Fruit fly (Drosophila melanogaster) whole organism, embryonic: Measurements from ENCODE around the gene CG16753.

Experiments used
- CG10654 ChIP-seq: fragments of 200-800 bp; sonication (Bioruptor generic); optimal IDR thresholded peaks from 2 replicates; lab custom pipeline; 2016; ENCODE audit warnings: missing biosample characterization, missing genetic modification characterization
- CG12299 ChIP-seq: fragments of 200-800 bp; sonication (Bioruptor generic); optimal IDR thresholded peaks from 2 replicates; lab custom pipeline; 2018; ENCODE audit warnings: missing biosample characterization, mild to moderate bottlenecking, missing genetic modification characterization
- CG1233 ChIP-seq: fragments of 200-800 bp; sonication (Bioruptor generic); optimal IDR thresholded peaks from 4 replicates; lab custom pipeline; 2018; ENCODE audit warnings: missing biosample characterization, mild to moderate bottlenecking, missing genetic modification characterization
- CG13775 ChIP-seq: fragments of 200-800 bp; sonication (Bioruptor generic); optimal IDR thresholded peaks from 3 replicates; lab custom pipeline; 2017; ENCODE audit warnings: missing biosample characterization, mild to moderate bottlenecking, missing genetic modification characterization
- CG14710 ChIP-seq: fragments of 200-800 bp; sonication (Bioruptor generic); optimal IDR thresholded peaks from 3 replicates; lab custom pipeline; 2019; ENCODE audit warnings: missing biosample characterization, mild to moderate bottlenecking, missing genetic modification characterization, moderate library complexity
- CG1603 ChIP-seq: fragments of 200-800 bp; sonication (Bioruptor generic); optimal IDR thresholded peaks from 2 replicates; lab custom pipeline; 2019; ENCODE audit warnings: missing biosample characterization, mild to moderate bottlenecking, missing genetic modification characterization, moderate library complexity
- CG16863 ChIP-seq: fragments of 200-800 bp; sonication (Bioruptor generic); optimal IDR thresholded peaks from 3 replicates; lab custom pipeline; 2016; ENCODE audit warnings: missing biosample characterization, missing genetic modification characterization
- CG2712 ChIP-seq: fragments of 200-800 bp; optimal IDR thresholded peaks from 3 replicates; lab custom pipeline; 2019; ENCODE audit warnings: missing biosample characterization, mild to moderate bottlenecking, missing genetic modification characterization, moderate library complexity
- CG32532 ChIP-seq: fragments of 200-800 bp; sonication (Bioruptor generic); IDR thresholded peaks from 2 replicates; pipeline ENCODE4 v1.3.6; 2022; ENCODE audit warnings: missing biosample characterization, missing genetic modification characterization
- CG34422 ChIP-seq: fragments of 200-800 bp; sonication (Bioruptor generic); IDR thresholded peaks from 3 replicates; pipeline ENCODE4 v1.3.6; 2022; ENCODE audit warnings: missing biosample characterization, missing genetic modification characterization
- CG5245 ChIP-seq: fragments of 200-800 bp; sonication (Bioruptor generic); optimal IDR thresholded peaks from 3 replicates; lab custom pipeline; 2016; ENCODE audit warnings: missing biosample characterization, missing genetic modification characterization
- CG6689 ChIP-seq: fragments of 200-800 bp; sonication (Bioruptor generic); IDR thresholded peaks from 2 replicates; pipeline ENCODE4 v1.3.6; 2022; ENCODE audit warnings: missing biosample characterization, missing genetic modification characterization
- CG6791 ChIP-seq: fragments of 200-800 bp; sonication (Bioruptor generic); IDR thresholded peaks from 3 replicates; pipeline ENCODE4 v1.3.6; 2022; ENCODE audit warnings: missing biosample characterization, missing genetic modification characterization; ENCODE audit not compliant: partially characterized antibody
- CG8089 ChIP-seq: fragments of 200-800 bp; sonication (Bioruptor generic); optimal IDR thresholded peaks from 3 replicates; lab custom pipeline; 2016; ENCODE audit warnings: missing biosample characterization, missing genetic modification characterization
- CG8924 ChIP-seq: fragments of 200-800 bp; optimal IDR thresholded peaks from 3 replicates; lab custom pipeline; 2019; ENCODE audit warnings: missing biosample characterization, mild to moderate bottlenecking, missing genetic modification characterization, moderate library complexity
- CG9437 ChIP-seq: fragments of 200-800 bp; sonication (Bioruptor generic); optimal IDR thresholded peaks from 2 replicates; lab custom pipeline; 2018; ENCODE audit warnings: missing biosample characterization, mild to moderate bottlenecking, missing genetic modification characterization
- CG9817 ChIP-seq: fragments of 200-800 bp; sonication (Bioruptor generic); optimal IDR thresholded peaks from 2 replicates; lab custom pipeline; 2018; ENCODE audit warnings: missing biosample characterization, mild to moderate bottlenecking, missing genetic modification characterization, moderate library complexity
- Chrac-16 ChIP-seq: fragments of 200-800 bp; sonication (Bioruptor generic); optimal IDR thresholded peaks from 3 replicates; lab custom pipeline; 2016; ENCODE audit warnings: missing biosample characterization, missing genetic modification characterization
- CrebB ChIP-seq: fragments of 200-800 bp; sonication (Bioruptor generic); optimal IDR thresholded peaks from 3 replicates; lab custom pipeline; 2018; ENCODE audit warnings: missing biosample characterization, mild to moderate bottlenecking, missing genetic modification characterization
- Dad ChIP-seq: fragments of 200-800 bp; sonication (Bioruptor generic); optimal IDR thresholded peaks from 3 replicates; lab custom pipeline; 2016; ENCODE audit warnings: missing biosample characterization, missing genetic modification characterization
- Dbx ChIP-seq: fragments of 200-800 bp; sonication (Bioruptor generic); IDR thresholded peaks from 3 replicates; pipeline ENCODE4 v1.3.6; 2022; ENCODE audit warnings: missing biosample characterization, missing genetic modification characterization
- Deaf1 ChIP-seq: fragments of 200-800 bp; optimal IDR thresholded peaks from 3 replicates; lab custom pipeline; 2019; ENCODE audit warnings: missing biosample characterization, mild to moderate bottlenecking, missing genetic modification characterization, moderate library complexity
- Doc3 ChIP-seq: fragments of 200-800 bp; sonication (Bioruptor generic); IDR thresholded peaks from 3 replicates; pipeline ENCODE4 v1.3.6; 2022; ENCODE audit warnings: missing biosample characterization, missing genetic modification characterization; ENCODE audit not compliant: partially characterized antibody
- ERR ChIP-seq: fragments of 200-800 bp; sonication (Bioruptor generic); optimal IDR thresholded peaks from 2 replicates; lab custom pipeline; 2016; ENCODE audit warnings: missing biosample characterization, missing genetic modification characterization
- Elba2 ChIP-seq: fragments of 200-800 bp; sonication (Bioruptor generic); optimal IDR thresholded peaks from 3 replicates; lab custom pipeline; 2016; ENCODE audit warnings: missing biosample characterization, missing genetic modification characterization
- Hmr ChIP-seq: fragments of 200-800 bp; sonication (Bioruptor generic); optimal IDR thresholded peaks from 3 replicates; lab custom pipeline; 2017; ENCODE audit warnings: mild to moderate bottlenecking, missing biosample characterization, missing genetic modification reagents, missing genetic modification characterization
- Hr78 ChIP-seq, 2 experiments: fragments of 200-800 bp in 1 of 2; fragments of >200 bp in 1 of 2; sonication (Bioruptor generic) in 1 of 2; optimal IDR thresholded peaks; 2 replicates each; lab custom pipeline; 2017 to 2019; ENCODE audit warnings: missing biosample characterization in 2 of 2, missing genetic modification characterization in 2 of 2, mild to moderate bottlenecking in 1 of 2, moderate library complexity in 1 of 2
- NFAT ChIP-seq: fragments of 200-800 bp; sonication (Bioruptor generic); IDR thresholded peaks from 2 replicates; pipeline ENCODE4 v1.3.6; 2022; ENCODE audit warnings: missing biosample characterization, missing genetic modification characterization
- Optix ChIP-seq: fragments of 200-800 bp; sonication (Bioruptor generic); IDR thresholded peaks from 3 replicates; pipeline ENCODE4 v1.3.6; 2022; ENCODE audit warnings: missing biosample characterization, missing genetic modification characterization
- Ravus ChIP-seq: fragments of 200-800 bp; sonication (Bioruptor generic); IDR thresholded peaks from 2 replicates; pipeline ENCODE4 v1.3.6; 2022; ENCODE audit warnings: missing biosample characterization, missing genetic modification characterization
- Vsx1 ChIP-seq: fragments of 200-800 bp; sonication (Bioruptor generic); optimal IDR thresholded peaks from 2 replicates; lab custom pipeline; 2017; ENCODE audit warnings: missing biosample characterization, mild to moderate bottlenecking, missing genetic modification characterization, missing genetic modification reagents
- al ChIP-seq: fragments of 200-800 bp; sonication (Bioruptor generic); IDR thresholded peaks from 2 replicates; pipeline ENCODE4 v1.3.6; 2022; ENCODE audit warnings: missing biosample characterization, missing genetic modification characterization
- ara ChIP-seq: fragments of 200-800 bp; sonication (Bioruptor generic); IDR thresholded peaks from 2 replicates; pipeline ENCODE4 v1.3.6; 2022; ENCODE audit warnings: missing biosample characterization, missing genetic modification characterization
- cas ChIP-seq: fragments of 200-800 bp; sonication (Bioruptor generic); IDR thresholded peaks from 2 replicates; pipeline ENCODE4 v1.3.6; 2022; ENCODE audit warnings: missing biosample characterization, missing genetic modification characterization
- esg ChIP-seq: fragments of 200-800 bp; sonication (Bioruptor generic); conservative IDR thresholded peaks from 2 replicates; pipeline ENCODE4 v1.3.6; 2022; ENCODE audit warnings: missing biosample characterization, missing genetic modification characterization
- fd102C ChIP-seq: fragments of 200-800 bp; sonication (Bioruptor generic); optimal IDR thresholded peaks from 2 replicates; lab custom pipeline; 2018; ENCODE audit warnings: missing biosample characterization, mild to moderate bottlenecking, missing genetic modification characterization, moderate library complexity
- hkb ChIP-seq, 2 experiments: fragments of 200-800 bp in 1 of 2; fragments of >200 bp in 1 of 2; sonication (Bioruptor generic) in 1 of 2; IDR thresholded peaks in 1 of 2; optimal IDR thresholded peaks in 1 of 2; 2 replicates each; pipeline versions ENCODE4 v1.3.6 to Lab custom; 2017 to 2022; ENCODE audit warnings: missing biosample characterization in 1 of 2, missing genetic modification characterization in 1 of 2
- kay ChIP-seq: fragments of 200-800 bp; sonication (Bioruptor generic); optimal IDR thresholded peaks from 2 replicates; lab custom pipeline; 2016; ENCODE audit warnings: missing biosample characterization, missing genetic modification characterization
- maf-S ChIP-seq: fragments of 200-800 bp; sonication (Bioruptor generic); optimal IDR thresholded peaks from 2 replicates; lab custom pipeline; 2016; ENCODE audit warnings: missing biosample characterization, missing genetic modification characterization
- mirr ChIP-seq: fragments of 200-800 bp; sonication (Bioruptor generic); optimal IDR thresholded peaks from 3 replicates; lab custom pipeline; 2018; ENCODE audit warnings: missing biosample characterization, mild to moderate bottlenecking, missing genetic modification characterization
- nerfin-1 ChIP-seq: fragments of 200-800 bp; sonication (Bioruptor generic); optimal IDR thresholded peaks from 3 replicates; lab custom pipeline; 2019; ENCODE audit warnings: missing biosample characterization, mild to moderate bottlenecking, missing genetic modification characterization, moderate library complexity
- p53 ChIP-seq: fragments of 200-800 bp; sonication (Bioruptor generic); optimal IDR thresholded peaks from 2 replicates; lab custom pipeline; 2016; ENCODE audit warnings: missing biosample characterization, missing genetic modification characterization
- row ChIP-seq: fragments of 200-800 bp; sonication (Bioruptor generic); IDR thresholded peaks from 3 replicates; pipeline ENCODE4 v1.3.6; 2022; ENCODE audit warnings: missing biosample characterization, missing genetic modification characterization
- run ChIP-seq: fragments of 200-800 bp; sonication (Bioruptor generic); optimal IDR thresholded peaks from 3 replicates; lab custom pipeline; 2018; ENCODE audit warnings: missing biosample characterization, mild to moderate bottlenecking, missing genetic modification characterization
- sim ChIP-seq: fragments of 200-800 bp; sonication (Bioruptor generic); IDR thresholded peaks from 2 replicates; pipeline ENCODE4 v1.3.6; 2022; ENCODE audit warnings: missing biosample characterization, missing genetic modification characterization
- slbo ChIP-seq: fragments of 200-800 bp; sonication (Bioruptor generic); IDR thresholded peaks from 2 replicates; pipeline ENCODE4 v1.3.6; 2022; ENCODE audit warnings: missing biosample characterization, missing genetic modification characterization
- vvl ChIP-seq: fragments of 200-800 bp; sonication (Bioruptor generic); IDR thresholded peaks from 2 replicates; pipeline ENCODE4 v1.3.6; 2022; ENCODE audit warnings: missing biosample characterization, missing genetic modification characterization

Gene CG16753

dm6 chr3L:3080084-3080994 is 25.5 kb downstream of the CG16753 start (continued):
- TF ChIP-seq CrebB (tag; lab: Kevin White, UChicago) (no peak), Deaf1 (tag; lab: Kevin White, UChicago) (no peak), esg (no peak), cas (GFP tag; lab: Robert Waterston, UW) (no peak), al (GFP tag; lab: Robert Waterston, UW) (no peak), CG9437 (no peak), Doc3 (no peak), CG5245 (GFP tag; lab: Kevin White, UChicago) (no peak), CG32532 (peak; percentile 56; the same call in 1 of the 2 replicates), Hr78 (GFP tag; optimal IDR thresholded peaks at IDR 0.05; lab: Kevin White, UChicago) (peak in 1 of 2 experiments; percentile 89), CG2712 (peak; percentile 18), mirr (GFP tag; lab: Kevin White, UChicago) (peak; percentile 95), CG16863 (GFP tag; lab: Kevin White, UChicago) (no peak), sim (GFP tag; lab: Robert Waterston, UW) (no peak), run (tag; lab: Kevin White, UChicago) (peak; percentile 86), NFAT (GFP tag; lab: Robert Waterston, UW) (0 out of 2 replicates have a peak, but pooled peaks have one; percentile 19), ara (GFP tag; lab: Robert Waterston, UW) (no peak), CG1233 (GFP tag; lab: Kevin White, UChicago) (peak; percentile 7), CG1603 (tag; lab: Kevin White, UChicago) (peak; percentile 30), Dbx (GFP tag; lab: Robert Waterston, UW) (peak; percentile 27; the same call in 1 of the 3 replicates), row (GFP tag; lab: Robert Waterston, UW) (no peak), CG12299 (no peak), vvl (GFP tag; lab: Robert Waterston, UW) (peak; percentile 62; the same call in 1 of the 2 replicates), CG13775 (GFP tag; lab: Kevin White, UChicago) (no peak)

- peak; percentile 99 for TF ChIP-seq Hmr
- peak; percentile 96 for TF ChIP-seq Vsx1 (GFP tag; lab: Kevin White, UChicago)
- TF ChIP-seq slbo (GFP tag; lab: Robert Waterston, UW) = peak; percentile 99
- peak; percentile 97 for TF ChIP-seq CG9817 (tag; lab: Kevin White, UChicago)
- TF ChIP-seq p53 (GFP tag; lab: Kevin White, UChicago) = peak; percentile 90
- peak; percentile 95 for TF ChIP-seq ERR
- TF ChIP-seq Ravus (GFP tag; lab: Robert Waterston, UW) = peak; percentile 96
- TF ChIP-seq hkb (optimal IDR thresholded peaks at IDR 0.05; lab: Kevin White, UChicago) = peak; percentile 52
- peak; percentile 99 for TF ChIP-seq hkb (GFP tag; IDR thresholded peaks at IDR 0.05; lab: Robert Waterston, UW)
- TF ChIP-seq CG6791 (GFP tag; lab: Robert Waterston, UW) = peak; percentile 80; the same call in 2 of the 3 replicates
- peak; percentile 98 for TF ChIP-seq CG6689 (GFP tag; lab: Robert Waterston, UW)
- TF ChIP-seq CG8089 (GFP tag; lab: Kevin White, UChicago) = peak; percentile 92
- peak; percentile 97 for TF ChIP-seq Dad
- TF ChIP-seq nerfin-1 (tag; lab: Kevin White, UChicago) = peak; percentile 96
- peak; percentile 98 for TF ChIP-seq Optix (GFP tag; lab: Robert Waterston, UW)
- TF ChIP-seq CG8924 = peak; percentile 98
- TF ChIP-seq CG1603 (tag; lab: Kevin White, UChicago) = peak; percentile 98
- TF ChIP-seq maf-S (GFP tag; lab: Kevin White, UChicago) = peak; percentile 93
- peak; percentile 74 for TF ChIP-seq Elba2
- peak; percentile 95 for TF ChIP-seq CG14710 (tag; lab: Kevin White, UChicago)
- TF ChIP-seq Chrac-16 = peak; percentile 99
- peak; percentile 97 for TF ChIP-seq CG10654 (GFP tag; lab: Kevin White, UChicago)
- TF ChIP-seq kay (GFP tag; lab: Kevin White, UChicago) = peak; percentile 96
- TF ChIP-seq fd102C (GFP tag; lab: Kevin White, UChicago) = peak; percentile 66
- peak; percentile 99 for TF ChIP-seq CG34422 (GFP tag; lab: Robert Waterston, UW)
Observed at dm6 chr3L:3081146-3081872, 26.4 kb downstream of the CG16753 start.
